Worm (Caenorhabditis elegans): ENCODE data around the gene rcan-1.
A peak's percentile ranks its signal among the peaks of the same experiment; 100 is the strongest.

Gene rcan-1

ce11 chrIII:5665278-5665677 is 18.6 kb downstream of the rcan-1 start:
- no peak for TF ChIP-seq nhr-237 (tag; optimal IDR thresholded peaks at IDR 0.05)
- TF ChIP-seq zag-1 (tag; optimal IDR thresholded peaks at IDR 0.05), result no peak
- peak; percentile 7 for TF ChIP-seq crh-2 (tag; optimal IDR thresholded peaks at IDR 0.05)
- TF ChIP-seq nhr-25 (tag; optimal IDR thresholded peaks at IDR 0.05), result peak; percentile 2
- TF ChIP-seq peb-1 (tag; optimal IDR thresholded peaks at IDR 0.05), result no peak
- TF ChIP-seq skn-1 (tag; optimal IDR thresholded peaks at IDR 0.05), result no peak
- peak; percentile 36 for TF ChIP-seq fos-1 (tag; optimal IDR thresholded peaks at IDR 0.05)
- no peak for TF ChIP-seq ZK546.5 (tag; optimal IDR thresholded peaks at IDR 0.05)
- no peak for TF ChIP-seq ceh-16 (tag; optimal IDR thresholded peaks at IDR 0.05)

ce11 chrIII:5663933-5664332 is 20.0 kb downstream of the rcan-1 start, which contains the start of gene par-3:
Gene par-3, plus strand, starts transcription at chrIII:5664233.
- TF ChIP-seq gmeb-1 (tag; optimal IDR thresholded peaks at IDR 0.05) (no peak), nhr-11 (tag; optimal IDR thresholded peaks at IDR 0.05) (no peak), unc-62 (GFP tag; optimal IDR thresholded peaks at IDR 0.05) (no peak), aly-2 (tag; optimal IDR thresholded peaks at IDR 0.05) (no peak), sem-4 (tag; optimal IDR thresholded peaks at IDR 0.05) (no peak), skn-1 (tag; optimal IDR thresholded peaks at IDR 0.05) (no peak), snpc-4 (tag; optimal IDR thresholded peaks at IDR 0.05) (no peak), ztf-11 (tag; optimal IDR thresholded peaks at IDR 0.05) (no peak), ztf-4 (tag; optimal IDR thresholded peaks at IDR 0.05) (no peak), ztf-1 (GFP tag; conservative IDR thresholded peaks at IDR 0.05) (no peak), mbf-1 (tag; optimal IDR thresholded peaks at IDR 0.05) (no peak), lin-11 (tag; optimal IDR thresholded peaks at IDR 0.05) (no peak), mab-5 (tag; optimal IDR thresholded peaks at IDR 0.05) (no peak)

- no peak for TF ChIP-seq elt-1 (tag; optimal IDR thresholded peaks at IDR 0.05)
- no peak for TF ChIP-seq sma-3 (GFP tag; optimal IDR thresholded peaks at IDR 0.05)
- no peak for TF ChIP-seq nhr-25 (tag; optimal IDR thresholded peaks at IDR 0.05)
- TF ChIP-seq peb-1 (tag; optimal IDR thresholded peaks at IDR 0.05), result no peak
- no peak for TF ChIP-seq nhr-23 (tag; optimal IDR thresholded peaks at IDR 0.05)
- TF ChIP-seq egl-27 (tag; optimal IDR thresholded peaks at IDR 0.05), result no peak
Measured at ce11 chrIII:5663521-5663920, 20.4 kb downstream of the rcan-1 start.

DNA sequence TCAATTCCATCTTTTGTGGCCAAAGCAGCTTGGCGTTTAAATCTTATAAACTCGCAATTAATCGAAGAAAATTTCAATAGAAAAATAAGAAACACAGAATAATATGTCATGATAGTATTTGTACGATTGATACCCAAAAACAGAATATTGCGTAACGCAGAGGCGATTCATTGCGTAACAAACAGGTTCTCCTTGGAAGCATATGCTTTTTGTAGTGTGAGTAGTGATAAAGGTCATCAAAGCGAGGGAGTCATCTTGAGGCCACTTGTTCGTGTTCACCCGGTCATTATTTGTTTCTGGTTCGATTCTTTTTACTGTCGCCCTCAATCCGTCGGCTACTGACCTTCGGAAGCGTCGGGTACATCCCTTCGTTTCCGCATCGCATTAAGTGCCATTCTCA is 22.9 kb downstream of the rcan-1 start, which contains the start of gene F54E7.6:
F54E7.6 (minus strand) TSS at position 110 of the 400 bp plus-strand sequence.
- peak; percentile 57 for TF ChIP-seq nhr-25 (tag; optimal IDR thresholded peaks at IDR 0.05)
- no peak for TF ChIP-seq ama-1 (optimal IDR thresholded peaks at IDR 0.05)
- TF ChIP-seq nhr-21 (tag; optimal IDR thresholded peaks at IDR 0.05), result no peak
- TF ChIP-seq nhr-10 (tag; optimal IDR thresholded peaks at IDR 0.05), result no peak
- TF ChIP-seq zag-1 (tag; optimal IDR thresholded peaks at IDR 0.05), result no peak

- no peak for TF ChIP-seq C34F6.9 (tag; optimal IDR thresholded peaks at IDR 0.05)
- TF ChIP-seq F13H6.1 (tag; optimal IDR thresholded peaks at IDR 0.05), result no peak
- TF ChIP-seq gmeb-1 (tag; optimal IDR thresholded peaks at IDR 0.05), result no peak
- TF ChIP-seq ztf-4 (tag; optimal IDR thresholded peaks at IDR 0.05), result no peak
- TF ChIP-seq peb-1 (tag; optimal IDR thresholded peaks at IDR 0.05), result no peak
- no peak for TF ChIP-seq crh-2 (tag; optimal IDR thresholded peaks at IDR 0.05)
- no peak for TF ChIP-seq nhr-10 (tag; optimal IDR thresholded peaks at IDR 0.05)
- no peak for TF ChIP-seq ceh-16 (tag; optimal IDR thresholded peaks at IDR 0.05)
- no peak for TF ChIP-seq sma-3 (GFP tag; optimal IDR thresholded peaks at IDR 0.05)
- no peak for TF ChIP-seq ama-1 (optimal IDR thresholded peaks at IDR 0.05)
- TF ChIP-seq lsy-2 (tag; optimal IDR thresholded peaks at IDR 0.05), result no peak
- TF ChIP-seq zag-1 (tag; optimal IDR thresholded peaks at IDR 0.05), result no peak
- TF ChIP-seq lin-13 (GFP tag; optimal IDR thresholded peaks at IDR 0.05), result no peak
- no peak for TF ChIP-seq nhr-129 (tag; optimal IDR thresholded peaks at IDR 0.05)
- TF ChIP-seq snpc-4 (tag; optimal IDR thresholded peaks at IDR 0.05), result no peak
Measured at ce11 chrIII:5656941-5657340, 27.0 kb downstream of the rcan-1 start, which contains the start of gene sdz-21. Gene sdz-21, minus strand, starts transcription at chrIII:5657041.

ce11 chrIII:5653692-5654105 is 30.2 kb downstream of the rcan-1 start:
- peak; percentile 24 for TF ChIP-seq unc-55 (GFP tag; optimal IDR thresholded peaks at IDR 0.05)
- TF ChIP-seq aly-2 (tag; optimal IDR thresholded peaks at IDR 0.05), result no peak
- no peak for TF ChIP-seq ztf-1 (GFP tag; conservative IDR thresholded peaks at IDR 0.05)
- TF ChIP-seq crh-2 (tag; optimal IDR thresholded peaks at IDR 0.05), result peak; percentile 42
- no peak for TF ChIP-seq mdl-1 (tag; optimal IDR thresholded peaks at IDR 0.05)
- TF ChIP-seq nhr-10 (tag; optimal IDR thresholded peaks at IDR 0.05), result no peak
- no peak for TF ChIP-seq nhr-23 (tag; optimal IDR thresholded peaks at IDR 0.05)
- no peak for TF ChIP-seq skn-1 (tag; optimal IDR thresholded peaks at IDR 0.05)
- TF ChIP-seq Y55F3AM.14 (GFP tag; optimal IDR thresholded peaks at IDR 0.05), result no peak
- peak; percentile 38 for TF ChIP-seq F13H6.1 (tag; optimal IDR thresholded peaks at IDR 0.05)
- no peak for TF ChIP-seq peb-1 (tag; optimal IDR thresholded peaks at IDR 0.05)
- no peak for TF ChIP-seq unc-39 (tag; optimal IDR thresholded peaks at IDR 0.05)
- peak; percentile 69 for TF ChIP-seq nhr-21 (tag; optimal IDR thresholded peaks at IDR 0.05)
- no peak for TF ChIP-seq nhr-129 (tag; optimal IDR thresholded peaks at IDR 0.05)
- TF ChIP-seq dmd-4 (tag; optimal IDR thresholded peaks at IDR 0.05), result no peak
- no peak for TF ChIP-seq nhr-25 (tag; optimal IDR thresholded peaks at IDR 0.05)
- TF ChIP-seq snpc-4 (tag; optimal IDR thresholded peaks at IDR 0.05), result peak; percentile 96
- TF ChIP-seq ztf-4 (tag; optimal IDR thresholded peaks at IDR 0.05), result no peak
- TF ChIP-seq sem-4 (tag; optimal IDR thresholded peaks at IDR 0.05), result no peak
- TF ChIP-seq elt-3 (tag; optimal IDR thresholded peaks at IDR 0.05), result no peak
- no peak for TF ChIP-seq blmp-1 (tag; optimal IDR thresholded peaks at IDR 0.05; ENCODE audit: insufficient read depth)
- TF ChIP-seq ceh-16 (tag; optimal IDR thresholded peaks at IDR 0.05), result no peak
- TF ChIP-seq nhr-12 (tag; optimal IDR thresholded peaks at IDR 0.05), result no peak
- TF ChIP-seq nhr-6 (tag; optimal IDR thresholded peaks at IDR 0.05), result no peak
- TF ChIP-seq fos-1 (tag; optimal IDR thresholded peaks at IDR 0.05), result peak; percentile 68

All from whole organism, L2 larva.